Fruit fly (Drosophila melanogaster): Measurements from ENCODE around the gene CycJ.

Gene CycJ

DNA sequence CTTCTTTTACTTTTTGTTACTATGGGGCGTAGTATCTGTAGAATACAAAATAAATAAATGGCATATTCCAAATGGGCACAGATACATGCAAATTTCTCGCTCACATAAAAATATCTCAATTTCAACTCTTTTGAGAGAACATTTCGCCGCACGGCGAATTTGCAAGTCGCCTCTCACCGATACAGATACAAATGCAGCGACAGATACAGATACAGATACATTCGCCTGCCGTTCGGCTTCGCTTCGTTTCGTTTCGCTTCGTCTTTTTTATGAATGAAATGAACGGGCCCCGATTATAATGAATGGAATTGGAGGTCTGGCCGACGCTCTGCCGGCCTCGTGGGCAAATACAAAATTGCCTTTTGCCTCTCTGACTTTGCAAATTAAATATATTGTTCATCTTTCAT lies 46.0 kb upstream of the CycJ start:
- TF ChIP-seq ss (GFP tag; optimal IDR thresholded peaks at IDR 0.05): peak; percentile 10 to 22
- peak; percentile 69 for TF ChIP-seq CG16779 (tag; optimal IDR thresholded peaks at IDR 0.05)
- no peak for TF ChIP-seq CG7368 (GFP tag; optimal IDR thresholded peaks at IDR 0.05)
- no peak for TF ChIP-seq CG32006 (GFP tag; optimal IDR thresholded peaks at IDR 0.05)
- no peak for TF ChIP-seq Ets96B (tag; optimal IDR thresholded peaks at IDR 0.05)
- TF ChIP-seq CG15336 (GFP tag; IDR thresholded peaks at IDR 0.05): peak; percentile 35; the same call in 1 of the 2 replicates
- TF ChIP-seq Lpt (GFP tag; optimal IDR thresholded peaks at IDR 0.05): no peak
- peak; percentile 58 for TF ChIP-seq Eip78C (GFP tag)
- TF ChIP-seq svp (GFP tag): peak; percentile 20
- TF ChIP-seq CG6808 (GFP tag; optimal IDR thresholded peaks at IDR 0.05): no peak
- TF ChIP-seq vri (GFP tag; optimal IDR thresholded peaks at IDR 0.05): peak; percentile 49
- peak; percentile 51 for TF ChIP-seq dsx (GFP tag; optimal IDR thresholded peaks at IDR 0.05; ENCODE audit: poor library complexity, severe bottlenecking)
- TF ChIP-seq CG6854 (GFP tag; optimal IDR thresholded peaks at IDR 0.05): peak; percentile 5
- TF ChIP-seq topi (GFP tag; optimal IDR thresholded peaks at IDR 0.05): no peak
- peak; percentile 18 for TF ChIP-seq CG9139 (GFP tag; optimal IDR thresholded peaks at IDR 0.05)
- TF ChIP-seq OdsH (GFP tag; optimal IDR thresholded peaks at IDR 0.05): no peak
- TF ChIP-seq CG3919 (GFP tag; optimal IDR thresholded peaks at IDR 0.05): no peak
- TF ChIP-seq CG8632 (GFP tag; optimal IDR thresholded peaks at IDR 0.05): no peak

DNA sequence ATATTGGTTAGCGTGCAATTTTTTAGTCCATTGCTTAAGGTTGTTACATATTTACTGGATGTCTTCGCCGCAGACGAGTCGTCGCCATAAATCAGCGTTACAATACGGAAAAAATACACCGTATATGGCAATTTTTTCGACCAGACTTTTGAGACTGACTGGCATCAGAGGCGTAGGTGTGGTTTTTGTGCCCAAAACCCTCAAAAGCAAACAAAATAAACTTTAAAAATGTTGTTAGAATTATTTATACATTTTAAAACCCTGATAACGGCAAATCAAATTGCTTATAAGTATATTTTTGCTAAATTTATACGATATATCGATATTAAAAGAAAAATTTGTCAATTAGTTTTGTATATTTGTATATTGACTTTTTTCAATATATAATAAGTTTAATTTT lies 45.6 kb upstream of the CycJ start:
- TF ChIP-seq CG6854 (GFP tag; optimal IDR thresholded peaks at IDR 0.05): no peak
- TF ChIP-seq svp (GFP tag): peak; percentile 50

DNA sequence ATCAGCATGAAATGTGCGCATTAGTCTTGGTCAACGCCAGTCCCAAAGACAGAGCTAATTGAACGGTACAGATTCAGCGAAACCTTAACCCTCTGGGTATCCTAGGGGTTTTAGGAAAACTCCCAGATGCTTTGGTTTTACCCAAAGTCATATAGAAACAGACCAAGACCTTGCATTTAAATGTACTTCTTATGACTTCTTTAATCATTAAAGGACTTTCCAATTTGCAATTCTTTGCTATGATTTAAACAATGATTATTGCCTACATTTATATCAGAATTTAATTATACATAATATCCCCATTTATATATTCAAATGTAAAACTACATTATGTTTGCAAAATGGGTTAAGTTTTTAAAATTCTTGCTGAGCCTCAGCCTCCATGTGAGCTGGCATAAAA lies 43.2 kb upstream of the CycJ start:
- TF ChIP-seq esn (GFP tag; optimal IDR thresholded peaks at IDR 0.05): peak; percentile 74
- TF ChIP-seq acj6 (GFP tag; optimal IDR thresholded peaks at IDR 0.05): no peak
- peak; percentile 45 for TF ChIP-seq lz (GFP tag; optimal IDR thresholded peaks at IDR 0.05)
- TF ChIP-seq pdm3 (GFP tag; optimal IDR thresholded peaks at IDR 0.05): no peak
- no peak for TF ChIP-seq Ets96B (tag; optimal IDR thresholded peaks at IDR 0.05)
- TF ChIP-seq Sox15 (GFP tag; optimal IDR thresholded peaks at IDR 0.05): no peak
- TF ChIP-seq CG7368 (GFP tag; optimal IDR thresholded peaks at IDR 0.05): no peak
- TF ChIP-seq Hr39 (GFP tag; optimal IDR thresholded peaks at IDR 0.05): peak; percentile 43
- TF ChIP-seq net (GFP tag; optimal IDR thresholded peaks at IDR 0.05): no peak
- no peak for TF ChIP-seq CG1621 (tag; optimal IDR thresholded peaks at IDR 0.05)
- TF ChIP-seq CG8119 (GFP tag; IDR thresholded peaks at IDR 0.05): no peak
- TF ChIP-seq dsx (GFP tag; optimal IDR thresholded peaks at IDR 0.05; ENCODE audit: poor library complexity, severe bottlenecking): no peak
- TF ChIP-seq CG10631 (GFP tag; optimal IDR thresholded peaks at IDR 0.05): no peak
- TF ChIP-seq OdsH (GFP tag; optimal IDR thresholded peaks at IDR 0.05): no peak
- peak; percentile 40 for TF ChIP-seq vri (GFP tag; optimal IDR thresholded peaks at IDR 0.05)
- TF ChIP-seq CG8632 (GFP tag; optimal IDR thresholded peaks at IDR 0.05): no peak
- TF ChIP-seq fkh (GFP tag; optimal IDR thresholded peaks at IDR 0.05): no peak
- TF ChIP-seq CG3919 (GFP tag; optimal IDR thresholded peaks at IDR 0.05): no peak
- TF ChIP-seq spab (GFP tag; optimal IDR thresholded peaks at IDR 0.05): no peak
- TF ChIP-seq fd59A (GFP tag; optimal IDR thresholded peaks at IDR 0.05): no peak
- no peak for TF ChIP-seq CG6854 (GFP tag; optimal IDR thresholded peaks at IDR 0.05)
- no peak for TF ChIP-seq CG6276 (GFP tag; optimal IDR thresholded peaks at IDR 0.05)
- TF ChIP-seq CG31627 (GFP tag; optimal IDR thresholded peaks at IDR 0.05): peak; percentile 51
- TF ChIP-seq CG4318 (GFP tag; optimal IDR thresholded peaks at IDR 0.05): no peak
- TF ChIP-seq Smox (GFP tag; optimal IDR thresholded peaks at IDR 0.05): peak; percentile 69
- no peak for TF ChIP-seq CG11294 (GFP tag; IDR thresholded peaks at IDR 0.05)
- TF ChIP-seq CG16779 (tag; optimal IDR thresholded peaks at IDR 0.05): no peak
- no peak for TF ChIP-seq Hr4 (GFP tag; optimal IDR thresholded peaks at IDR 0.05)
- TF ChIP-seq CG15336 (GFP tag; IDR thresholded peaks at IDR 0.05): no peak
- TF ChIP-seq Gug (GFP tag; IDR thresholded peaks at IDR 0.05): no peak
- TF ChIP-seq CG8319 (GFP tag; optimal IDR thresholded peaks at IDR 0.05): no peak
- TF ChIP-seq cyc (GFP tag; optimal IDR thresholded peaks at IDR 0.05): peak; percentile 40
- no peak for TF ChIP-seq CG6163 (GFP tag; IDR thresholded peaks at IDR 0.05)
- TF ChIP-seq achi (GFP tag; optimal IDR thresholded peaks at IDR 0.05): no peak
- no peak for TF ChIP-seq CG32006 (GFP tag; optimal IDR thresholded peaks at IDR 0.05)
- TF ChIP-seq CG11762 (GFP tag; optimal IDR thresholded peaks at IDR 0.05; ENCODE audit: insufficient read depth): no peak
- TF ChIP-seq Sox14 (GFP tag; optimal IDR thresholded peaks at IDR 0.05): no peak
- TF ChIP-seq eg (GFP tag; IDR thresholded peaks at IDR 0.05): no peak
- no peak for TF ChIP-seq Lpt (GFP tag; optimal IDR thresholded peaks at IDR 0.05)
- no peak for TF ChIP-seq salr (GFP tag; optimal IDR thresholded peaks at IDR 0.05)
- no peak for TF ChIP-seq fd85E (GFP tag; optimal IDR thresholded peaks at IDR 0.05)

Data from whole organism, prepupa.